Worm (Caenorhabditis elegans): ENCODE measurements around the gene C10A4.7.

Gene C10A4.7

DNA sequence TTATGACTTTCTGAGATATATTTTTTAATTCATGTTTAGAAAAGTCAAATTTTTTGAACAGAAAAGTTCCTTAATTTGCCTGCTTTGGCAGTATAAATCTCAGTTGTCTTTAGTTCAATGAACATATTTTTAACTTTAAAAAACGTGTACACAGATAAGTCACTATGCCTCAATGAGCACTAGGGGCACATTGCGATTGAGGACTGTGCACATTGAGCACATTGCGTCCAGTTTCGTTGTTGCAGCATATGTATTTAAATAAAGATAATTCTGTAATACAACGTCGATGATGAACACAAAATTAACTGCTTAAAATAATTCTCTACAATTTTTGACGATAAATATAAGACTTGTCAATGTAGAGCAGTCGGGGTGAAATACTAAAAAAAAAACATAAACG lies 7.6 kb downstream of the C10A4.7 start:
- no peak for TF ChIP-seq nhr-11 (tag; optimal IDR thresholded peaks at IDR 0.05)
- TF ChIP-seq efl-1 (optimal IDR thresholded peaks at IDR 0.05), result no peak
- peak in 1 of 2 experiments; percentile 91 for TF ChIP-seq efl-1 (GFP tag; optimal IDR thresholded peaks at IDR 0.05 in 1 of 2)

ce11 chrX:7405393-7405792 lies 9.9 kb downstream of the C10A4.7 start, which contains the start of gene C10A4.3:
TSS of gene C10A4.3 (plus strand) at chrX:7405693.
- no peak for TF ChIP-seq C04F5.9 (tag; optimal IDR thresholded peaks at IDR 0.05)
- no peak for TF ChIP-seq alr-1 (tag; optimal IDR thresholded peaks at IDR 0.05; ENCODE audit: borderline replicate concordance)
- TF ChIP-seq unc-30 (tag; optimal IDR thresholded peaks at IDR 0.05), result no peak
- TF ChIP-seq tlp-1 (tag; optimal IDR thresholded peaks at IDR 0.05), result no peak
- TF ChIP-seq ceh-88 (GFP tag; IDR thresholded peaks at IDR 0.05), result no peak
- no peak for TF ChIP-seq swsn-7 (tag; optimal IDR thresholded peaks at IDR 0.05)
- no peak for TF ChIP-seq nhr-12 (tag; optimal IDR thresholded peaks at IDR 0.05)
- no peak for TF ChIP-seq grh-1 (GFP tag; IDR thresholded peaks at IDR 0.05)
- TF ChIP-seq lin-35 (GFP tag; optimal IDR thresholded peaks at IDR 0.05), result no peak

- no peak for TF ChIP-seq ceh-8 (GFP tag; optimal IDR thresholded peaks at IDR 0.05)
- TF ChIP-seq mep-1 (tag; optimal IDR thresholded peaks at IDR 0.05), result no peak
- no peak for TF ChIP-seq nhr-11 (tag; optimal IDR thresholded peaks at IDR 0.05)
- no peak for TF ChIP-seq isw-1 (GFP tag; IDR thresholded peaks at IDR 0.05)
- TF ChIP-seq egl-13 (tag; optimal IDR thresholded peaks at IDR 0.05), result no peak
- no peak for TF ChIP-seq rnt-1 (tag; optimal IDR thresholded peaks at IDR 0.05)
- no peak for TF ChIP-seq pqm-1 (tag; optimal IDR thresholded peaks at IDR 0.05)
- no peak for TF ChIP-seq dpl-1 (GFP tag; optimal IDR thresholded peaks at IDR 0.05)
- no peak for TF ChIP-seq nhr-20 (tag; optimal IDR thresholded peaks at IDR 0.05)
- no peak for TF ChIP-seq efl-3 (GFP tag; optimal IDR thresholded peaks at IDR 0.05)
- TF ChIP-seq ceh-63 (GFP tag; optimal IDR thresholded peaks at IDR 0.05), result no peak
- no peak for TF ChIP-seq zag-1 (tag; optimal IDR thresholded peaks at IDR 0.05)
- TF ChIP-seq nhr-76 (tag; optimal IDR thresholded peaks at IDR 0.05), result no peak
- no peak for TF ChIP-seq mef-2 (tag; optimal IDR thresholded peaks at IDR 0.05)
- no peak for TF ChIP-seq egl-27 (tag; optimal IDR thresholded peaks at IDR 0.05)
- TF ChIP-seq zip-4 (GFP tag; optimal IDR thresholded peaks at IDR 0.05), result no peak
- TF ChIP-seq hlh-4 (tag; optimal IDR thresholded peaks at IDR 0.05), result no peak
- TF ChIP-seq ces-1 (GFP tag; optimal IDR thresholded peaks at IDR 0.05), result no peak
Observed at ce11 chrX:7404551-7404950, 10.8 kb downstream of the C10A4.7 start.

DNA sequence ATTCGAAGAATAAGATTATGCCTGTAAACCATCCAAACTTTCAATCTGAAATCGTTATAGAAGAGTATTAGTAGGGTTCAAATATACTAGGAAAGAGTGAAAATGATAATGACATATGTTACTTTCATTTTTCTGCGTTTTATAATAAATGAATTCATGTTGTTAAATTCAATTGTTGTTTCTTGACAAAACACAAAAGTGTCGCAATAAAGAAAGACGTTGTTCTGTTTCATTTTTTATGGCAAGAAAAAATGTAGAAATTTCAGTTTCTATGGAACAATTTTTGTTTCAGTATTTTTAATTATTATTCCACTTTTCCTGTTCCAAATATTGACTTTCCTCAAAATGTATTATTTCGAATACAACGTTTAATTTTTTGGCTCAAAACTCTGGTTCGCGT lies 14.5 kb downstream of the C10A4.7 start, which contains the start of gene C10A4.4:
C10A4.4 (plus strand) TSS at position 301 of the 400 bp plus-strand sequence.
- no peak for TF ChIP-seq ces-1 (GFP tag; optimal IDR thresholded peaks at IDR 0.05)
- no peak for TF ChIP-seq mep-1 (tag; optimal IDR thresholded peaks at IDR 0.05)
- no peak for TF ChIP-seq isw-1 (GFP tag; IDR thresholded peaks at IDR 0.05)
- TF ChIP-seq nhr-76 (tag; optimal IDR thresholded peaks at IDR 0.05), result no peak
- no peak for TF ChIP-seq unc-130 (tag; optimal IDR thresholded peaks at IDR 0.05)
- TF ChIP-seq pax-3 (tag; optimal IDR thresholded peaks at IDR 0.05), result no peak
- TF ChIP-seq C34B4.2 (tag; optimal IDR thresholded peaks at IDR 0.05), result no peak

ce11 chrX:7398584-7398983 lies 16.7 kb downstream of the C10A4.7 start, which contains the start of gene C10A4.10:
TSS of gene C10A4.10 (plus strand) at chrX:7398884.
- TF ChIP-seq snu-23 (GFP tag; optimal IDR thresholded peaks at IDR 0.05), result no peak

ce11 chrX:7397935-7398334 lies 17.4 kb downstream of the C10A4.7 start, which contains the start of gene C10A4.13:
TSS of gene C10A4.13 (minus strand) at chrX:7398035.
- TF ChIP-seq nhr-84 (tag; optimal IDR thresholded peaks at IDR 0.05) (no peak), C16A3.4 (tag; optimal IDR thresholded peaks at IDR 0.05) (no peak), nhr-85 (tag) (no peak), lin-15B (tag; optimal IDR thresholded peaks at IDR 0.05) (no peak), nhr-90 (tag; optimal IDR thresholded peaks at IDR 0.05; ENCODE audit: poor library complexity) (no peak), nhr-71 (tag; optimal IDR thresholded peaks at IDR 0.05) (no peak)

Data from whole organism, L1 larva.